Fruit fly (Drosophila melanogaster): ENCODE results near the gene Papst2.

Papst2 gene

dm6 chr3L:17009715-17010491 lies 32.7 kb upstream of the Papst2 start (continued):
- peak; percentile 23; the same call in 1 of the 2 replicates for TF ChIP-seq CG4730 (GFP tag; IDR thresholded peaks at IDR 0.05)
- no peak for TF ChIP-seq fd3F (GFP tag; optimal IDR thresholded peaks at IDR 0.05)
- TF ChIP-seq ash1 (GFP tag; optimal IDR thresholded peaks at IDR 0.05) = peak; percentile 60
- TF ChIP-seq chn (GFP tag; optimal IDR thresholded peaks at IDR 0.05) = peak; percentile 51
- peak; percentile 26 for TF ChIP-seq pho (GFP tag; optimal IDR thresholded peaks at IDR 0.05)
- no peak for TF ChIP-seq dan (GFP tag; IDR thresholded peaks at IDR 0.05)
- no peak for TF ChIP-seq Hmx (GFP tag; optimal IDR thresholded peaks at IDR 0.05)
- TF ChIP-seq CG2678 (tag; optimal IDR thresholded peaks at IDR 0.05) = peak; percentile 39
- no peak for TF ChIP-seq CG16815 (GFP tag; optimal IDR thresholded peaks at IDR 0.05)
- TF ChIP-seq az2 (GFP tag; optimal IDR thresholded peaks at IDR 0.05) = no peak
- no peak for TF ChIP-seq Tbp (GFP tag; optimal IDR thresholded peaks at IDR 0.05)
- TF ChIP-seq NfI (GFP tag; optimal IDR thresholded peaks at IDR 0.05) = peak; percentile 27
- TF ChIP-seq Hr39 (optimal IDR thresholded peaks at IDR 0.05) = no peak
- TF ChIP-seq Camta (GFP tag; optimal IDR thresholded peaks at IDR 0.05) = no peak
- TF ChIP-seq Atf-2 (GFP tag; optimal IDR thresholded peaks at IDR 0.05) = no peak
- TF ChIP-seq mam (GFP tag; optimal IDR thresholded peaks at IDR 0.05) = peak; percentile 52
- TF ChIP-seq HLH54F (GFP tag; optimal IDR thresholded peaks at IDR 0.05) = peak; percentile 54
- TF ChIP-seq ewg (GFP tag; optimal IDR thresholded peaks at IDR 0.05) = no peak
- peak; percentile 46 for TF ChIP-seq CG6683 (GFP tag; optimal IDR thresholded peaks at IDR 0.05)
- no peak for TF ChIP-seq CG31441 (GFP tag; IDR thresholded peaks at IDR 0.05)
- TF ChIP-seq BEAF-32 (GFP tag; optimal IDR thresholded peaks at IDR 0.05) = no peak
- TF ChIP-seq fru (optimal IDR thresholded peaks at IDR 0.05) = no peak
- peak; percentile 45; the same call in 1 of the 2 replicates for TF ChIP-seq stc (GFP tag; IDR thresholded peaks at IDR 0.05)
- TF ChIP-seq ac (GFP tag; optimal IDR thresholded peaks at IDR 0.05) = no peak
- TF ChIP-seq stwl (tag; optimal IDR thresholded peaks at IDR 0.05) = no peak
- TF ChIP-seq amos (GFP tag; IDR thresholded peaks at IDR 0.05; ENCODE audit: partially characterized antibody) = peak; percentile 31; the same call in 1 of the 2 replicates
- peak; percentile 64 for TF ChIP-seq CG13287 (GFP tag; IDR thresholded peaks at IDR 0.05; ENCODE audit: partially characterized antibody)
- no peak for TF ChIP-seq tup (GFP tag; optimal IDR thresholded peaks at IDR 0.05)
- TF ChIP-seq CG9609 (GFP tag; optimal IDR thresholded peaks at IDR 0.05) = no peak
- TF ChIP-seq CG6854 (GFP tag; optimal IDR thresholded peaks at IDR 0.05) = peak; percentile 56
- TF ChIP-seq Mrtf (GFP tag; IDR thresholded peaks at IDR 0.05) = 0 out of 3 replicates have a peak, but pooled peaks have one; percentile 18
- no peak for TF ChIP-seq Lim3 (GFP tag; IDR thresholded peaks at IDR 0.05)
- peak; percentile 67; the same call in 1 of the 2 replicates for TF ChIP-seq CG42726 (GFP tag; IDR thresholded peaks at IDR 0.05; ENCODE audit: partially characterized antibody)
- TF ChIP-seq HmgZ (tag; optimal IDR thresholded peaks at IDR 0.05) = peak; percentile 79
- TF ChIP-seq crp (GFP tag; optimal IDR thresholded peaks at IDR 0.05) = no peak
- peak; percentile 100 for TF ChIP-seq chinmo (GFP tag; IDR thresholded peaks at IDR 0.05; ENCODE audit: partially characterized antibody)
- peak; percentile 7; the same call in 1 of the 2 replicates for TF ChIP-seq Atf6 (GFP tag; IDR thresholded peaks at IDR 0.05)
- no peak; the same call in 2 of the 3 replicates for TF ChIP-seq B-H1 (GFP tag; IDR thresholded peaks at IDR 0.05)
- TF ChIP-seq Stat92E (GFP tag; optimal IDR thresholded peaks at IDR 0.05) = peak in 1 of 3 experiments; percentile 36
- TF ChIP-seq Spps (tag; optimal IDR thresholded peaks at IDR 0.05) = no peak
- TF ChIP-seq CG14710 (tag; optimal IDR thresholded peaks at IDR 0.05) = no peak
- TF ChIP-seq CG10565 (GFP tag; optimal IDR thresholded peaks at IDR 0.05) = no peak
- TF ChIP-seq Dll (GFP tag; IDR thresholded peaks at IDR 0.05; ENCODE audit: partially characterized antibody) = 0 out of 4 replicates have a peak, but pooled peaks have one; percentile 31
- TF ChIP-seq D19B (GFP tag; optimal IDR thresholded peaks at IDR 0.05) = peak; percentile 46
- peak in 1 of 2 experiments; percentile 81 for TF ChIP-seq Hr78 (GFP tag; optimal IDR thresholded peaks at IDR 0.05)
- no peak for TF ChIP-seq nerfin-2 (GFP tag; IDR thresholded peaks at IDR 0.05; ENCODE audit: partially characterized antibody)
- TF ChIP-seq Dbx (GFP tag; IDR thresholded peaks at IDR 0.05) = peak; percentile 65; the same call in 1 of the 3 replicates
- 0 out of 2 replicates have a peak, but pooled peaks have one; percentile 29 for TF ChIP-seq inv (GFP tag; IDR thresholded peaks at IDR 0.05; ENCODE audit: partially characterized antibody)

All from whole organism, embryonic.